Worm (Caenorhabditis elegans) whole organism, L4 larva: ENCODE results near the gene nhr-205.

Experiments used
- T26A8.4 ChIP-seq: fragments of 200-800 bp; sonication (Bioruptor generic); IDR thresholded peaks from 2 replicates; pipeline ENCODE4 v1.3.6; 2022; ENCODE audit warnings: missing genetic modification characterization, missing compliant biosample characterization
- Y105C5A.15 ChIP-seq: fragments of 200-800 bp; sonication (Bioruptor generic); IDR thresholded peaks from 2 replicates; pipeline ENCODE4 v1.3.6; 2022; ENCODE audit warnings: missing genetic modification characterization, missing compliant biosample characterization
- Y5F2A.4 ChIP-seq: fragments of 200-800 bp; sonication (Bioruptor generic); optimal IDR thresholded peaks from 2 replicates; lab custom pipeline; 2018; ENCODE audit warnings: mild to moderate bottlenecking, missing genetic modification characterization, missing compliant biosample characterization
- ZK337.2 ChIP-seq: fragments of 200-800 bp; sonication (Bioruptor generic); IDR thresholded peaks from 2 replicates; pipeline ENCODE4 v1.3.6; 2022; ENCODE audit warnings: missing genetic modification reagents, missing genetic modification characterization, missing compliant biosample characterization
- arid-1 ChIP-seq: fragments of 200-800 bp; sonication (Bioruptor generic); conservative IDR thresholded peaks from 2 replicates; pipeline ENCODE4 v1.3.6; 2022; ENCODE audit warnings: missing genetic modification reagents, missing genetic modification characterization, missing compliant biosample characterization
- attf-4 ChIP-seq: sonication (generic microtip); optimal IDR thresholded peaks from 3 replicates; lab custom pipeline; 2017; ENCODE audit warnings: missing biosample characterization, missing genetic modification characterization
- ceh-20 ChIP-seq: fragments of 200-800 bp; sonication (Bioruptor generic); IDR thresholded peaks from 2 replicates; pipeline ENCODE4 v1.3.6; 2022; ENCODE audit warnings: missing genetic modification reagents, missing genetic modification characterization, missing compliant biosample characterization
- ceh-28 ChIP-seq: fragments of 150-350 bp; optimal IDR thresholded peaks from 2 replicates; lab custom pipeline; 2014; ENCODE audit warnings: missing biosample characterization, missing genetic modification reagents, missing genetic modification characterization
- ctbp-1 ChIP-seq: fragments of 200-800 bp; sonication (Bioruptor generic); IDR thresholded peaks from 2 replicates; pipeline ENCODE4 v1.3.6; 2022; ENCODE audit warnings: missing genetic modification reagents, missing genetic modification characterization, missing compliant biosample characterization
- dmd-6 ChIP-seq: fragments of 200-800 bp; sonication (Bioruptor generic); IDR thresholded peaks from 2 replicates; pipeline ENCODE4 v1.3.6; 2022; ENCODE audit warnings: missing genetic modification reagents, missing genetic modification characterization, missing compliant biosample characterization
- dpl-1 ChIP-seq: fragments of 150-350 bp; optimal IDR thresholded peaks from 2 replicates; lab custom pipeline; 2014; ENCODE audit warnings: missing biosample characterization, missing genetic modification reagents, missing genetic modification characterization
- dve-1 ChIP-seq: sonication (generic microtip); optimal IDR thresholded peaks from 2 replicates; lab custom pipeline; 2017; ENCODE audit warnings: antibody characterized with exemption, mild to moderate bottlenecking, missing genetic modification characterization, missing compliant biosample characterization; ENCODE audit not compliant: insufficient read depth
- egl-27 ChIP-seq: sonication (generic microtip); optimal IDR thresholded peaks from 3 replicates; lab custom pipeline; 2017; ENCODE audit warnings: missing biosample characterization, missing genetic modification reagents, missing genetic modification characterization
- egl-43 ChIP-seq: fragments of 200-800 bp; sonication (Bioruptor generic); IDR thresholded peaks from 2 replicates; pipeline ENCODE4 v1.3.6; 2022; ENCODE audit warnings: missing genetic modification reagents, missing genetic modification characterization, missing compliant biosample characterization
- fkh-10 ChIP-seq: fragments of 150-350 bp; optimal IDR thresholded peaks from 2 replicates; lab custom pipeline; 2014; ENCODE audit warnings: missing biosample characterization, missing genetic modification reagents, missing genetic modification characterization
- hif-1 ChIP-seq, 2 experiments: sonication (generic microtip); optimal IDR thresholded peaks; 2 replicates each; lab custom pipeline; 2016 to 2017; ENCODE audit warnings: missing compliant biosample characterization in 2 of 2, missing genetic modification characterization in 2 of 2, missing genetic modification reagents in 2 of 2, missing genotype in 2 of 2, mild to moderate bottlenecking in 1 of 2
- hlh-11 ChIP-seq: fragments of 200-800 bp; sonication (Bioruptor generic); optimal IDR thresholded peaks from 2 replicates; lab custom pipeline; 2018; ENCODE audit warnings: mild to moderate bottlenecking, missing genetic modification characterization, missing compliant biosample characterization
- hlh-30 ChIP-seq: sonication (generic microtip); optimal IDR thresholded peaks from 2 replicates; lab custom pipeline; 2017; ENCODE audit warnings: antibody characterized with exemption, mild to moderate bottlenecking, missing genetic modification characterization, missing compliant biosample characterization; ENCODE audit not compliant: insufficient read depth
- hmg-1.1 ChIP-seq: fragments of 200-800 bp; sonication (Bioruptor generic); IDR thresholded peaks from 2 replicates; pipeline ENCODE4 v1.3.6; 2022; ENCODE audit warnings: missing genetic modification reagents, missing genetic modification characterization, missing compliant biosample characterization
- lim-7 ChIP-seq: fragments of 200-800 bp; sonication (Bioruptor generic); IDR thresholded peaks from 2 replicates; pipeline ENCODE4 v1.3.6; 2022; ENCODE audit warnings: missing genetic modification characterization, missing compliant biosample characterization
- lin-1 ChIP-seq: fragments of 200-800 bp; sonication (Bioruptor generic); IDR thresholded peaks from 2 replicates; pipeline ENCODE4 v1.3.6; 2022; ENCODE audit warnings: missing genetic modification reagents, missing genetic modification characterization, missing compliant biosample characterization
- lin-13 ChIP-seq: fragments of 150-350 bp; optimal IDR thresholded peaks from 2 replicates; lab custom pipeline; 2014; ENCODE audit warnings: missing biosample characterization, missing genetic modification reagents, missing genetic modification characterization
- lin-15B ChIP-seq: fragments of 150-350 bp; sonication (generic microtip); optimal IDR thresholded peaks from 3 replicates; lab custom pipeline; 2014; ENCODE audit warnings: missing biosample characterization, missing genetic modification characterization
- lin-38 ChIP-seq: fragments of 200-800 bp; sonication (Bioruptor generic); IDR thresholded peaks from 2 replicates; pipeline ENCODE4 v1.3.6; 2022; ENCODE audit warnings: missing genetic modification reagents, missing genetic modification characterization, missing compliant biosample characterization
- lin-39 ChIP-seq: fragments of 150-350 bp; optimal IDR thresholded peaks from 2 replicates; lab custom pipeline; 2014; ENCODE audit warnings: missing biosample characterization, missing genetic modification reagents, missing genetic modification characterization
- lsy-2 ChIP-seq, 2 experiments: fragments of 150-350 bp in 1 of 2; sonication (generic microtip) in 1 of 2; optimal IDR thresholded peaks; 2 replicates each; lab custom pipeline; 2014 to 2017; ENCODE audit warnings: missing biosample characterization in 2 of 2, missing genetic modification characterization in 2 of 2
- madf-5 ChIP-seq, 2 experiments: fragments of 200-800 bp; sonication (Bioruptor generic); IDR thresholded peaks; 2 replicates each; pipeline ENCODE4 v1.3.6; 2022; ENCODE audit warnings: missing compliant biosample characterization in 2 of 2, missing genetic modification characterization in 2 of 2
- madf-9 ChIP-seq: fragments of 200-800 bp; sonication (Bioruptor generic); conservative IDR thresholded peaks from 2 replicates; pipeline ENCODE4 v1.3.6; 2022; ENCODE audit warnings: missing genetic modification reagents, missing genetic modification characterization, missing compliant biosample characterization
- mep-1 ChIP-seq: fragments of 150-350 bp; sonication (generic microtip); optimal IDR thresholded peaks from 3 replicates; lab custom pipeline; 2014; ENCODE audit warnings: missing biosample characterization, missing genetic modification characterization
- mes-2 ChIP-seq: sonication (generic microtip); optimal IDR thresholded peaks from 2 replicates; lab custom pipeline; 2016; ENCODE audit warnings: missing genotype, mild to moderate bottlenecking, missing genetic modification characterization, missing compliant biosample characterization; ENCODE audit not compliant: poor library complexity, severe bottlenecking
- mxl-3 ChIP-seq: fragments of 200-800 bp; sonication (Bioruptor generic); optimal IDR thresholded peaks from 2 replicates; lab custom pipeline; 2018; ENCODE audit warnings: mild to moderate bottlenecking, missing genetic modification characterization, missing compliant biosample characterization
- nhr-111 ChIP-seq: fragments of 200-800 bp; sonication (Bioruptor generic); optimal IDR thresholded peaks from 2 replicates; lab custom pipeline; 2018; ENCODE audit warnings: mild to moderate bottlenecking, missing genetic modification characterization, missing compliant biosample characterization
- nhr-28 ChIP-seq: fragments of 150-350 bp; optimal IDR thresholded peaks from 2 replicates; lab custom pipeline; 2014; ENCODE audit warnings: missing biosample characterization, missing genetic modification characterization
- nhr-41 ChIP-seq: fragments of 200-800 bp; sonication (Bioruptor generic); IDR thresholded peaks from 2 replicates; pipeline ENCODE4 v1.3.6; 2022; ENCODE audit warnings: missing genetic modification reagents, missing genetic modification characterization, missing compliant biosample characterization
- nhr-42 ChIP-seq: fragments of 200-800 bp; sonication (Bioruptor generic); IDR thresholded peaks from 2 replicates; pipeline ENCODE4 v1.3.6; 2022; ENCODE audit warnings: missing genetic modification characterization, missing compliant biosample characterization
- nhr-6 ChIP-seq: fragments of 150-350 bp; optimal IDR thresholded peaks from 2 replicates; lab custom pipeline; 2014; ENCODE audit warnings: missing biosample characterization, missing genetic modification characterization
- php-3 ChIP-seq: fragments of 200-800 bp; sonication (Bioruptor generic); IDR thresholded peaks from 2 replicates; pipeline ENCODE4 v1.3.6; 2022; ENCODE audit warnings: missing genetic modification reagents, missing genetic modification characterization, missing compliant biosample characterization
- rbr-2 ChIP-seq: sonication (generic microtip); optimal IDR thresholded peaks from 2 replicates; lab custom pipeline; 2016; ENCODE audit warnings: missing genotype, missing genetic modification characterization, missing compliant biosample characterization
- saeg-2 ChIP-seq: fragments of 200-800 bp; sonication (Bioruptor generic); IDR thresholded peaks from 2 replicates; pipeline ENCODE4 v1.3.6; 2022; ENCODE audit warnings: missing genetic modification reagents, missing genetic modification characterization, missing compliant biosample characterization
- skn-1 ChIP-seq: fragments of 150-350 bp; optimal IDR thresholded peaks from 2 replicates; lab custom pipeline; 2014; ENCODE audit warnings: missing biosample characterization, missing genetic modification characterization
- snpc-4 ChIP-seq: fragments of 150-350 bp; optimal IDR thresholded peaks from 2 replicates; lab custom pipeline; 2014; ENCODE audit warnings: missing biosample characterization, missing genetic modification characterization
- spr-1 ChIP-seq: sonication (generic microtip); optimal IDR thresholded peaks from 2 replicates; lab custom pipeline; 2016; ENCODE audit warnings: mild to moderate bottlenecking, missing genetic modification characterization, missing compliant biosample characterization
- spr-3 ChIP-seq: fragments of 200-800 bp; sonication (Bioruptor generic); optimal IDR thresholded peaks from 2 replicates; lab custom pipeline; 2018; ENCODE audit warnings: mild to moderate bottlenecking, missing genetic modification characterization, missing compliant biosample characterization
- tra-1 ChIP-seq: fragments of 200-800 bp; sonication (Bioruptor generic); IDR thresholded peaks from 2 replicates; pipeline ENCODE4 v1.3.6; 2022; ENCODE audit warnings: missing genetic modification reagents, missing genetic modification characterization, missing compliant biosample characterization
- unc-62 ChIP-seq, 3 experiments: fragments of 150-350 bp in 1 of 3; sonication (generic microtip); optimal IDR thresholded peaks in 2 of 3; peaks in 1 of 3; 1 replicate in 1 of 3; 2 replicates in 2 of 3; lab custom pipeline; 2014 to 2017; ENCODE audit warnings: missing biosample characterization in 3 of 3, missing genetic modification characterization in 3 of 3, missing genetic modification reagents in 3 of 3, missing genotype in 1 of 3
- ztf-7 ChIP-seq: fragments of 150-350 bp; optimal IDR thresholded peaks from 2 replicates; lab custom pipeline; 2014; ENCODE audit warnings: missing biosample characterization, missing genetic modification characterization

The nhr-205 gene

DNA sequence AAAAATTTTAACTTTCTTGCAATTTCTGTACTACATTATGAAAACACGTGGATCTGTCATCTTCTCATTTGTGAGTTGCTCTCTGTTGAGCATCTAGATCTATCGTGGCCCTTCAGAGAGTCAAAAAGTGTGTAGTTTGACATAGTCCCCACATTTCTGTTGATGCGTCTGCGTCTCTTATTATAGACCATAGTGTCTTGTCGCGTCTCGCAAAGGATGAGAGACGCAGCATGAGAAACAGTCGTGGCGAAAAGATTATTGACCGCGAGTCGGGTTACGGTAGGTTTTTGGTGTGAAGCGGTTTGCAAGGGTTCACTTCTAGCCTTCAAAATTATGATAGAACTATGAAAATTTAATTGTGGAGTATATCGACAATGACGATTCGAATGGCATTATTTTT, 39.3 kb downstream of the nhr-205 start (continued):
- no peak for TF ChIP-seq skn-1
- peak; percentile 66 for TF ChIP-seq hlh-11 (tag; lab: Kevin White, UChicago)
- peak; percentile 33 for TF ChIP-seq ceh-28
- TF ChIP-seq lin-38 (GFP tag; lab: Robert Waterston, UW) = no peak

DNA sequence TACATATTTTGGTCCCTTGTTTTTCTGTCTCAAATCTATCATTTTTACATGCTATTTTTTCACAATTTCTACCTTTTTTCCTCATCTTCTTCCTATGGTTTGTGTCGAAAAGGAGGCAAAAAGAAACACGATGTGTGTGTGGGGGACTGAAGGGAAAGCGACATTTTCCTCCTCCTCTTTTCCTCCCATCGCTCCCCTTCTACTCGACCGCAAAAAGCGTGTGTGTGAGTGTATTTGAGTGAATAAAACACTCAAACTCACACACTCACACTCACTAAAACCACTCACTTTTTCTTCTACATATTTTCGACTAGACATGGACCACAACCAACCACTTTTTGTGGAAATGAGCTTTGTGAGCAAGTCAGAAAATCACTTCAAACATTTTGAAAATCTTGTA, 40.1 kb downstream of the nhr-205 start:
- TF ChIP-seq dve-1 (tag; lab: Kevin White, UChicago) (peak; percentile 24), hlh-11 (tag; lab: Kevin White, UChicago) (peak; percentile 54), lim-7 (GFP tag; lab: Robert Waterston, UW) (0 out of 2 replicates have a peak, but pooled peaks have one; percentile 40), lsy-2 (tag; optimal IDR thresholded peaks at IDR 0.05; lab: Kevin White, UChicago) (peak; percentile 11 to 72), nhr-42 (GFP tag; lab: Robert Waterston, UW) (no peak), saeg-2 (no peak), nhr-28 (tag; lab: Kevin White, UChicago) (peak; percentile 38), lin-15B (tag; lab: Kevin White, UChicago) (no peak), attf-4 (tag; lab: Kevin White, UChicago) (no peak), Y5F2A.4 (GFP tag; lab: Kevin White, UChicago) (no peak), mep-1 (tag; lab: Kevin White, UChicago) (peak; percentile 52), ctbp-1 (GFP tag; lab: Robert Waterston, UW) (0 out of 2 replicates have a peak, but pooled peaks have one; percentile 24), hmg-1.1 (GFP tag; lab: Robert Waterston, UW) (peak; percentile 49; the same call in 1 of the 2 replicates), hlh-30 (peak; percentile 31), Y105C5A.15 (GFP tag; lab: Robert Waterston, UW) (no peak), spr-1 (tag; lab: Kevin White, UChicago) (no peak), ceh-20 (GFP tag; lab: Robert Waterston, UW) (peak; percentile 53; the same call in 1 of the 2 replicates), lin-39 (tag; lab: Kevin White, UChicago) (no peak), lin-13 (no peak), mxl-3 (GFP tag; lab: Kevin White, UChicago) (peak; percentile 17), madf-5 (GFP tag; IDR thresholded peaks at IDR 0.05; lab: Robert Waterston, UW) (no peak), lin-1 (GFP tag; lab: Robert Waterston, UW) (no peak), unc-62 (GFP tag; optimal IDR thresholded peaks at IDR 0.05 in 1 of 2; lab: Kevin White, UChicago) (no peak), unc-62 (tag; optimal IDR thresholded peaks at IDR 0.05; lab: Kevin White, UChicago) (no peak), T26A8.4 (GFP tag; lab: Robert Waterston, UW) (0 out of 2 replicates have a peak, but pooled peaks have one; percentile 31), arid-1 (GFP tag; lab: Robert Waterston, UW) (0 out of 2 replicates have a peak, but pooled peaks have one; percentile 6), dmd-6 (peak; percentile 54), mes-2 (tag; lab: Kevin White, UChicago) (peak; percentile 57), snpc-4 (tag; lab: Kevin White, UChicago) (no peak), rbr-2 (peak; percentile 39), fkh-10 (GFP tag; lab: Kevin White, UChicago) (peak; percentile 44), hif-1 (tag; optimal IDR thresholded peaks at IDR 0.05; lab: Kevin White, UChicago) (peak in 1 of 2 experiments; percentile 16), egl-43 (0 out of 2 replicates have a peak, but pooled peaks have one; percentile 20), tra-1 (GFP tag; lab: Robert Waterston, UW) (peak; percentile 23; the same call in 1 of the 2 replicates)

DNA sequence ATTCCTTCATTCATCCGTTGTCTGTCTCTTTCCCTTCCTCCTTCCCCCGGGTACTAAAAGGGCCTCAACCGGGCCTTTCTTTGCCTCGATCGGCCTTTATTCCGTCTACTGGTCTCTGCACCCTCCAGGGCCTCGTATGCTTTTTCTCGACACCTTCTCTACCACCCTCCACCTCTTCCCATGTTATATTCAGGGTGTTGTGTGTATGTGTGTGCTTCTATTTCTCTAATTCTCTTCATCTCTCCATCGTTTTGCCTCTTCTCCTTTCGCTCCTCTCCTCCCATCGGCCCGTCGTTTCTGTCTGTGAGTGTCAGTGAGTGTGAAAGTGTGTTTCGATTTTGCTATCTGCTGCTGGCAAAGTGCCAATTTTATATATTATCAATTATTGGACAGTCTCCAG, 41.7 kb downstream of the nhr-205 start:
- TF ChIP-seq egl-27 (tag; lab: Kevin White, UChicago) (no peak), ZK337.2 (GFP tag; lab: Robert Waterston, UW) (no peak), spr-3 (peak; percentile 39), nhr-6 (tag; lab: Kevin White, UChicago) (peak; percentile 70), arid-1 (GFP tag; lab: Robert Waterston, UW) (peak; percentile 43; the same call in 1 of the 2 replicates), skn-1 (no peak), T26A8.4 (GFP tag; lab: Robert Waterston, UW) (peak; percentile 45; the same call in 1 of the 2 replicates), php-3 (GFP tag; lab: Robert Waterston, UW) (no peak), nhr-41 (GFP tag; lab: Robert Waterston, UW) (no peak), madf-9 (GFP tag; lab: Robert Waterston, UW) (no peak; the same call in 1 of the 2 replicates), ctbp-1 (GFP tag; lab: Robert Waterston, UW) (peak; percentile 60; the same call in 1 of the 2 replicates), nhr-28 (tag; lab: Kevin White, UChicago) (peak; percentile 90), lin-13 (peak; percentile 70), nhr-111 (GFP tag; lab: Kevin White, UChicago) (no peak), dpl-1 (GFP tag; lab: Kevin White, UChicago) (peak; percentile 30), lsy-2 (tag; optimal IDR thresholded peaks at IDR 0.05; lab: Kevin White, UChicago) (peak; percentile 68 to 88), ztf-7 (tag; lab: Kevin White, UChicago) (peak; percentile 31)
